Worm (Caenorhabditis elegans) whole organism, dauer: ENCODE data around the gene kin-9.

Source experiments
- unc-62 ChIP-seq: sonication (generic microtip); optimal IDR thresholded peaks from 2 replicates; lab custom pipeline; 2017; ENCODE audit warnings: missing biosample characterization, missing genetic modification reagents, missing genetic modification characterization

The kin-9 gene

DNA sequence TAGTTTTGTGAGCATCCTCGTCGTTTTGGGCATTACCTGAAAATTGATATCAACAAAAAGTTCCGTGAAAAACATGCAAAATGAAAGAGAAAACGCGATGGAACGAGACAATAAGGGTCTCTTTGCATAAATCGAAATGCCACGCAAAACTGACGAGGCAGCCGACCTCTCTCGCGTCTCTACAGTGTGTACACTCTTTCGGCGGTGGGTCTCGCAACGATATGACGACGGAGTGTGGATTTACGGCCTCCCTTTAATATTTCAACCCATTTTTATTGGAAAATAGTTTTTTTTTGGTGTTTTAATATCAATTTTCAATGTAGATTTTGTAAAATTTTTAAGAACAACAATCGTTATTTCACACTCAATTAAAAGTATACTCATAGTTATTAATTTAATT lies 10.4 kb upstream of the kin-9 start, which contains the start of gene tag-123:
tag-123 (minus strand) TSS at position 36 of the 400 bp plus-strand sequence.
- TF ChIP-seq unc-62 (GFP tag; lab: Kevin White, UChicago): no peak

ce11 chrX:8423199-8423598 lies 9.3 kb upstream of the kin-9 start:
- no peak for TF ChIP-seq unc-62 (GFP tag; lab: Kevin White, UChicago)

DNA sequence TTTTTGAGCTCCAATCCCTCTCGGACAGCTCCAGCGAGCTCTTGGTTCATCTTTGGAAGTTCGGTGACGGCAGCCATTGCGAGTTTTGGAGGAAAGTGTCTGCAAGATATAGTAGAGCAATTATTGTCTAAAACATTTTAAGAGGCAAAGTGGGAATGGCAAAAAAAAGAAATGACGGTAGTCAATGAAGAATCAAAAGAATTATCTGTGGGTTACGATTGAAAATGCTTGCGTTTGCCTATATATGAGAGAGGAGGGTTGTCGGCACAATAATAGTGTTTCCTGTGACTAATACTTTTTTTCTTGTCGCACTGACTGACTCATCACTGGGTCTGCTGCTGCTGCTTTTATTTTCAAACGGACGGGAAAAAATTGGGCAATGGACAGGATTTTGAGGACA lies 8.8 kb upstream of the kin-9 start, which contains the start of gene tth-1:
tth-1 (minus strand) TSS at position 101 of the 400 bp plus-strand sequence.
- no peak for TF ChIP-seq unc-62 (GFP tag; lab: Kevin White, UChicago)

ce11 chrX:8424286-8424685 lies 8.2 kb upstream of the kin-9 start:
- no peak for TF ChIP-seq unc-62 (GFP tag; lab: Kevin White, UChicago)

- TF ChIP-seq unc-62 (GFP tag; lab: Kevin White, UChicago): no peak
These were observed 6.2 kb upstream of the kin-9 start for ce11 chrX:8426160-8426712.

DNA sequence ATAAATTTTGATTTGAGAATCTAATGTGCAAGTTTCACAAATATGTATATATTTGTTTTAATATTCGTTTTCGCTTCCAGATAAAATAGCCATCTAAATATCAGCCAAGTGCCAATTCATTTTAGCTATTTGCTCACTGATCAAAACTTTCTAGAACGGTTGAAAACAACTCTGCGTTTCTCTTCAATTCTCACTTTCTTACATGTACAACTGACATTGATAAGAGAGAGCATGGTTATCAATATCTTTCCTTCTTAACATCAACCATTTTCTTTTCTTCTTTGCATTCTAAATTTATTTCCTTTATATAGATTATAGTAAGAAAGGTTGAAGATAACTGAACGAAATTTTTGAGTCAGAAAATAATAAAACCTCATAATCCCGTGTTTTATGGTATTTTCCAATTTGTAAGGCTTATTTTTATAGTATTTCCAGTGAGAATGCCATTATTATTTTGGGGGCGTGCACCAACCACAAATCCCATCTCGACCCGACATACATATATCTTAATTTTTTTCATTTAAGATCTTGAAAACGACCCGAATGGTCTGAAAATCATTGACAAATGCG lies 4.1 kb upstream of the kin-9 start, which contains the start of gene F08F1.3:
F08F1.3 (plus strand) TSS at position 520 of the 570 bp plus-strand sequence.
- TF ChIP-seq unc-62 (GFP tag; lab: Kevin White, UChicago): no peak

DNA sequence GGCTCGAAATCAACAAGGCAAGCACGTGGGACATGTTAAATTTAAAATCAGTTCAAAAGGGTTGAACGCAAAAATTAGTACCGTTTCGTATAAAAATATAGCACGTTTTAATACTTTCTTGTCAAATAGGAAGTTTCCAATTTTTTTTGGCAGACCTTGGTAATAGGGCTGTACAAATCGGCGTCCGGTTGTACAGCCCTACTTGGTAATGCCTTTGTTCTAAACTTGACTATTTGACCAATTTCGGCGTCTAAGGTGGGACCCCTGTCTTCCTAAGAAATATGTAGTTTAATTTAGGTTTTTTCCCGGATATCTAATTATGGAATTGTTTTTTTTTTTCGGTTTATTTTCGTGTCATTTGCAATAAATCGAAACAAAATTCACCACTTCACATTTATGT lies 3.0 kb upstream of the kin-9 start:
- no peak for TF ChIP-seq unc-62 (GFP tag; lab: Kevin White, UChicago)

DNA sequence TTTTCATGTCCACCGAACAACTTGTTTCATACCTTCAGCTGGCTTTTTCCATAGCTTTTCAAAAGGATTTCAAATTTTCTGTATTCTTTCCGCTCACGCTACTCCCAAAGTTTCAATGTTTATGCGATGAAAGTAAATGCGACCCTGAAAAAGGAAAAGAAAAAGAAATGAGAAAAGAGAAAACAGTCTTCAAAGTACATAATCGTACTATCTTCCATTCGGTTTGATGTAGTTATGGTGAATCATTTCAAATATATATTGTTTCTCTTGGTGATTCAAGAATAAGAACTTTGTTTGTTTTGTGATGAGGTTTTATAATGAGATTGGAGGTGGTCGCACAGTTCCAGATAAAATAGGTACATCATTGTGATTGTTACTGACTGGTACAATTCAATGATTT lies 6.3 kb downstream of the kin-9 start:
- no peak for TF ChIP-seq unc-62 (GFP tag; lab: Kevin White, UChicago)

- no peak for TF ChIP-seq unc-62 (GFP tag; lab: Kevin White, UChicago)
These were observed 7.7 kb downstream of the kin-9 start for ce11 chrX:8440001-8440735.

DNA sequence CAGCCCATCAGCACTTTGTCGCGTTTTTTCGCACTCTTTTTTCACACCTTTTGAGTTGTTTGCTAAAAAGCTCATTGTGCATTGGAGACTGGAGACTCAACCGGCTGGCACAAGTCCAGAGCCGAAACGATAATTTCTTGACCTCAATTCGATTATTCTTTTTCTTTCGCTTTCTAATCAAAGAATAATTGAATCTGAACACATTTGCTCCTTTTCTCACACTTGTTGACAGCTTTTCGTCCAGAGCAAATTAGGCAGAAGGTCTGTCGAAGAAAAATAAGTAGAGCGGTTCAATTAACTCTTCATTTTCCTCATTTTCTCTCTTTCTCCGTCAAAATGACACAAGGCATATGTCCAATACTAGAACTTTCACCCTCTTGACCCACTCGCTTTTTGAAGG lies 12.5 kb downstream of the kin-9 start:
- no peak for TF ChIP-seq unc-62 (GFP tag; lab: Kevin White, UChicago)

DNA sequence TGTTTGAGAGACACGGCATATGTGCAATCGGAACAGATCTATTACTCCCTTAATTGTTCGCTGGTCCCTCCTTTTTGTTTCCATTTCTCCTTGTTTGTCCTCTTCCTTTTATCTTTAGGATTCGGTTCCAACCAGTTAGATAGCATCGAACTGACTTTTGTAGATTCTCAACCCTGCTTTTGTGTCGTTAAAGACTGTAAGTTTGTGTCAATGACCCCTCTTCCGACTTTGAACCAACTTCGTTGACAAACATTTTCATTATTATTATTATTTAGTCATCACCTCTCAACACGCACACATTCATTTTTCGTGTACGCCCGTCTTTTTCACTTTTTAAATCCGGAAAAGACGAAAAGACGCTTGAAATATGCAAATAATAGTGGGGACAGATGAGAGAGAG lies 13.6 kb downstream of the kin-9 start, which contains the start of gene F16F9.1:
F16F9.1 (plus strand) TSS at position 301 of the 400 bp plus-strand sequence.
- no peak for TF ChIP-seq unc-62 (GFP tag; lab: Kevin White, UChicago)

DNA sequence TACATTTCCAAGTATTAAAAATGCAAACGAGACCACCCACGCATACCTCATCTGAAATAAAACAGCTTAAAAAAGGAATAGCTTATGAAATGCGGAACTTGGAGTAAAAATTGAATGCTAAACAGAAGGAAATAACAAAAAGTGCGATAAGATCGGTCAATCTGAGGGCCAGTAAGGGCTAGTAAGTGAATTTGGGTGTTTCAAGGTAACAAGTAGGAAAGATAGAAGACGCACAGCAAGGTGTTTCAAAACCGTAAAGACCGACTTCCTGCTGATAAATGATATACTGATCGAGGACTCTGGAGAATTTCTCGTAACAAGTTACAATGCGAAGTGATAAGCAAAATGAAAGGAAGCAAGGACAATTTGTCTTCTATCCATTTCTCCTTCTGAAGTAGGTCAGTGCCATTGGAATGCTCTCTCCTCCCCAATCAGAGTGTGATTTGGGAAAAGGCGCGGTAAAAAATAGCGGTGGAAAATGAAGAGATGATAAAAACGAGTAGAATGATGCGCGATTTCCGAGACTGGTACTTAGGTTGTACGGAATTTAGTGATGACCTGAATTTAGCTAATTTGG lies 23.2 kb downstream of the kin-9 start, which contains the start of gene dpy-6:
dpy-6 (minus strand) TSS at position 51 of the 577 bp plus-strand sequence.
- no peak for TF ChIP-seq unc-62 (GFP tag; lab: Kevin White, UChicago)

ce11 chrX:8457314-8457713 lies 24.9 kb downstream of the kin-9 start, which contains the start of gene F16F9.3:
F16F9.3 (plus strand) TSS chrX:8457614.
- no peak for TF ChIP-seq unc-62 (GFP tag; lab: Kevin White, UChicago)

ce11 chrX:8459789-8460188 lies 27.3 kb downstream of the kin-9 start:
- TF ChIP-seq unc-62 (GFP tag; lab: Kevin White, UChicago): no peak

DNA sequence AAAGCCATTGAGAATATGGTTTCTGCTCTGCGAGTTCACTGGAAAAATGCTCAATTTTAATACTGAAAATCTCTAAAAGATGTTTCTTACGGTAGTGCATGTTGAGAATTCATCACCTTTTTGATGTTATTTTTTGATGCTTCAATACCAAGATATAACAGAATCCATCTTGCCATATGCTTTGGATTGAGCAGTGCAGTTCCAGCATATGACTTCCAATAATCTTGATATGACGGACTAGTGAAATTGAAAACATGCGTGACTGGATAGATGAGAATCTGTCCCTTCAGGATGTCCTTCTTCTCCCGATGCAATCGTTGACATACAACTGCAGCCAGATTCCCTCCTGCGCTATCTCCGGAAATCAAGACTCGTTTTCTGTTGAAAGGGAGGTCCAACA lies 28.5 kb downstream of the kin-9 start:
- no peak for TF ChIP-seq unc-62 (GFP tag; lab: Kevin White, UChicago)

ce11 chrX:8463085-8463645 lies 30.7 kb downstream of the kin-9 start, which contains the start of gene F16F9.4:
F16F9.4 (minus strand) TSS chrX:8463360.
- TF ChIP-seq unc-62 (GFP tag; lab: Kevin White, UChicago): no peak
